Fruit fly (Drosophila melanogaster): ENCODE measurements around the gene SLIRP1.

SLIRP1 gene

DNA sequence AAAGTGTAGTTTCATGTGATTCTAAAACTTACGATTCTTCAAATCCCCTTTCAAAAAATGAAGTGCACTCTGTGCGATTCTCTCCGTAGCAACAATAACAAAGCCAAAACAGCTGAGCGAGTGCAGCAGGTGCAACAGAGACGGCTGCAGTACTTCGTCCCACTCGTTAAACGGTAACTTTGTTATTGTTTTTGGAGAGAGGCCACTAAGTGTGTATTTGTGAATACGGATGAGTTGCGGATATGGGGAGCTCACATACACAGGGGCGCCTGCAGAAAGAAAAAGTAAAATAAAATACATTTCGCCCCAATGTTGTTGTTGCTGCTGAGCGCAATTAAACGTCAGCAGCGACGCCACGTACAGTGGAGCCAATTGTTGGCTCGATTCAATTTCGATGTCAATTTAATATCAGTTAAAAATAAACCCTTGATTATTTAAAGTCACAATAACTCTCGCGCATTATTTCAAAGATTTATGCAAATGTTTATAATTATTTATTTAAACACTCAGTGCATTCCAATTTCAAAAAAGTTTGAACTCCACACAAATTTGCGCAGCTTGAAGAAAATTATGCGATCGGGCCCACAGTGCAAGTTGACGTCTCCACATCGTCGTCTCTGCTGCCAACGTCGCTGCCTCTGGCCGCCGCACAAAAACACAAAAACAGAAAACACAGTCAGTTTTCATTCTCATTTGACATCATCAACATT, 48.4 kb upstream of the SLIRP1 start (continued):
- TF ChIP-seq B-H2 (GFP tag; optimal IDR thresholded peaks at IDR 0.05), result peak; percentile 98
- peak; percentile 94 for TF ChIP-seq zfh1 (GFP tag; IDR thresholded peaks at IDR 0.05)
- TF ChIP-seq lab (GFP tag; optimal IDR thresholded peaks at IDR 0.05), result peak; percentile 99
- peak; percentile 98 for TF ChIP-seq Asciz (GFP tag; optimal IDR thresholded peaks at IDR 0.05)
- peak; percentile 97 for TF ChIP-seq Dek (tag; optimal IDR thresholded peaks at IDR 0.05)
- TF ChIP-seq CG14667 (GFP tag; IDR thresholded peaks at IDR 0.05), result peak; percentile 92
- TF ChIP-seq Ssrp (tag; optimal IDR thresholded peaks at IDR 0.05), result peak; percentile 98
- TF ChIP-seq corto (GFP tag; optimal IDR thresholded peaks at IDR 0.05), result peak; percentile 95
- peak; percentile 82 for TF ChIP-seq aop (GFP tag; IDR thresholded peaks at IDR 0.05)
- peak; percentile 93 for TF ChIP-seq ase (GFP tag; IDR thresholded peaks at IDR 0.05)
- TF ChIP-seq CG10462 (GFP tag; optimal IDR thresholded peaks at IDR 0.05), result peak; percentile 91
- peak; percentile 93 for TF ChIP-seq Gsc (GFP tag; IDR thresholded peaks at IDR 0.05)
- TF ChIP-seq Adf1 (GFP tag; IDR thresholded peaks at IDR 0.05), result peak; percentile 97
- TF ChIP-seq CG4328 (GFP tag; optimal IDR thresholded peaks at IDR 0.05), result peak; percentile 99
- TF ChIP-seq CG11085 (GFP tag; IDR thresholded peaks at IDR 0.05), result peak; percentile 94
- TF ChIP-seq slbo (GFP tag; IDR thresholded peaks at IDR 0.05), result peak; percentile 97
- TF ChIP-seq chinmo (GFP tag; IDR thresholded peaks at IDR 0.05; ENCODE audit: partially characterized antibody), result 0 out of 4 replicates have a peak, but pooled peaks have one; percentile 45
- peak; percentile 56; the same call in 1 of the 2 replicates for TF ChIP-seq bbx (GFP tag; IDR thresholded peaks at IDR 0.05; ENCODE audit: partially characterized antibody)
- peak; percentile 97 for TF ChIP-seq rib (GFP tag; IDR thresholded peaks at IDR 0.05)
- peak; percentile 91 for TF ChIP-seq D19B (GFP tag; optimal IDR thresholded peaks at IDR 0.05)
- peak; percentile 99 for TF ChIP-seq bcd (GFP tag; optimal IDR thresholded peaks at IDR 0.05)
- peak; percentile 98 for TF ChIP-seq seq (GFP tag; IDR thresholded peaks at IDR 0.05)
- TF ChIP-seq pho (GFP tag; optimal IDR thresholded peaks at IDR 0.05), result peak; percentile 97
- peak; percentile 90 for TF ChIP-seq sim (GFP tag; IDR thresholded peaks at IDR 0.05)
- TF ChIP-seq zen2 (GFP tag; IDR thresholded peaks at IDR 0.05; ENCODE audit: partially characterized antibody), result no peak
- TF ChIP-seq dysf (GFP tag; IDR thresholded peaks at IDR 0.05), result peak; percentile 99
- peak; percentile 96 for TF ChIP-seq abd-A (tag; optimal IDR thresholded peaks at IDR 0.05)
- peak; percentile 98 for TF ChIP-seq Meics (GFP tag; optimal IDR thresholded peaks at IDR 0.05)
- peak; percentile 95 for TF ChIP-seq scrt (GFP tag; optimal IDR thresholded peaks at IDR 0.05)
- TF ChIP-seq CG15601 (tag; optimal IDR thresholded peaks at IDR 0.05), result peak; percentile 96
- TF ChIP-seq CG5245 (GFP tag; optimal IDR thresholded peaks at IDR 0.05), result peak; percentile 94
- TF ChIP-seq CG4404 (GFP tag; IDR thresholded peaks at IDR 0.05), result peak; percentile 95
- peak; percentile 97 for TF ChIP-seq phol (tag; optimal IDR thresholded peaks at IDR 0.05)
- TF ChIP-seq ham (GFP tag; IDR thresholded peaks at IDR 0.05), result peak; percentile 93
- TF ChIP-seq CG14710 (tag; optimal IDR thresholded peaks at IDR 0.05), result peak; percentile 95
- TF ChIP-seq CG14860 (GFP tag; IDR thresholded peaks at IDR 0.05; ENCODE audit: partially characterized antibody), result 0 out of 3 replicates have a peak, but pooled peaks have one; percentile 24
- TF ChIP-seq E2f1 (GFP tag; IDR thresholded peaks at IDR 0.05), result peak; percentile 96
- TF ChIP-seq ATbp (GFP tag; optimal IDR thresholded peaks at IDR 0.05), result peak; percentile 98
- TF ChIP-seq Dref (GFP tag; IDR thresholded peaks at IDR 0.05), result 0 out of 2 replicates have a peak, but pooled peaks have one; percentile 31
- peak; percentile 95 for TF ChIP-seq kah (GFP tag; optimal IDR thresholded peaks at IDR 0.05)
- peak; percentile 95 for TF ChIP-seq esg (GFP tag; conservative IDR thresholded peaks at IDR 0.05)
- no peak for TF ChIP-seq usp (GFP tag; optimal IDR thresholded peaks at IDR 0.05)
- TF ChIP-seq pan (optimal IDR thresholded peaks at IDR 0.05), result no peak
- TF ChIP-seq pan (GFP tag; optimal IDR thresholded peaks at IDR 0.05 in 1 of 2, IDR thresholded peaks at IDR 0.05 in 1 of 2), result peak in 1 of 2 experiments; percentile 97
- TF ChIP-seq Hr51 (GFP tag; optimal IDR thresholded peaks at IDR 0.05), result peak; percentile 96 to 98
- peak; percentile 87 for TF ChIP-seq CG1603 (tag; optimal IDR thresholded peaks at IDR 0.05)
- TF ChIP-seq mam (GFP tag; optimal IDR thresholded peaks at IDR 0.05), result peak; percentile 97
- TF ChIP-seq Max (GFP tag; optimal IDR thresholded peaks at IDR 0.05), result peak; percentile 97
- peak; percentile 93 for TF ChIP-seq CG18764 (GFP tag; optimal IDR thresholded peaks at IDR 0.05)

All from whole organism, embryonic.